Worm (Caenorhabditis elegans) whole organism, young adult: ENCODE data around the gene F14H3.5.

Source experiments
- lsl-1 ChIP-seq: fragments of 200-800 bp; sonication (Bioruptor generic); optimal IDR thresholded peaks from 2 replicates; lab custom pipeline; 2018; ENCODE audit warnings: mild to moderate bottlenecking, missing genetic modification characterization, moderate library complexity, missing compliant biosample characterization
- mxl-1 ChIP-seq: sonication (generic microtip); optimal IDR thresholded peaks from 2 replicates; lab custom pipeline; 2016; ENCODE audit warnings: missing genetic modification characterization, missing compliant biosample characterization
- ztf-28 ChIP-seq: fragments of 200-800 bp; sonication (Bioruptor generic); IDR thresholded peaks from 2 replicates; pipeline ENCODE4 v1.3.6; 2022; ENCODE audit warnings: missing genetic modification reagents, missing genetic modification characterization, missing compliant biosample characterization

ce11 chrV:16055031-16055430 is 1.8 kb downstream of the F14H3.5 start, which contains the start of gene F14H3.4:
- TF ChIP-seq lsl-1 (GFP tag; lab: Kevin White, UChicago), result no peak
- no peak for TF ChIP-seq ztf-28 (GFP tag; lab: Robert Waterston, UW)
- no peak for TF ChIP-seq mxl-1 (tag; lab: Kevin White, UChicago)
